Worm (Caenorhabditis elegans) whole organism, early embryonic: ENCODE results near the gene unk-1.

ENCODE experiments used
- B0310.2 ChIP-seq: sonication (generic microtip); optimal IDR thresholded peaks from 2 replicates; lab custom pipeline; 2016; ENCODE audit warnings: mild to moderate bottlenecking, missing genetic modification characterization, missing compliant biosample characterization
- ama-1 ChIP-seq: fragments of 150-350 bp; optimal IDR thresholded peaks from 2 replicates; lab custom pipeline; 2014
- ceh-13 ChIP-seq: fragments of 200-800 bp; sonication (Bioruptor generic); optimal IDR thresholded peaks from 2 replicates; lab custom pipeline; 2018; ENCODE audit warnings: mild to moderate bottlenecking, missing genetic modification characterization, missing compliant biosample characterization
- flt-1 ChIP-seq: fragments of 200-800 bp; sonication (Bioruptor generic); IDR thresholded peaks from 2 replicates; pipeline ENCODE4 v1.3.6; 2022; ENCODE audit warnings: missing genetic modification characterization, missing compliant biosample characterization
- tbx-37 ChIP-seq: fragments of 200-800 bp; sonication (Bioruptor generic); conservative IDR thresholded peaks from 2 replicates; pipeline ENCODE4 v1.3.6; 2022; ENCODE audit warnings: missing genetic modification reagents, missing genetic modification characterization, missing compliant biosample characterization

ce11 chrX:8054478-8054877, 39.7 kb downstream of the unk-1 start:
- TF ChIP-seq flt-1 (GFP tag; lab: Robert Waterston, UW) (no peak), B0310.2 (tag; lab: Kevin White, UChicago) (no peak), tbx-37 (GFP tag; lab: Robert Waterston, UW) (no peak), ama-1 (no peak), ceh-13 (GFP tag; lab: Kevin White, UChicago) (no peak)
